Worm (Caenorhabditis elegans): ENCODE measurements around the gene abu-4.

abu-4 gene

DNA sequence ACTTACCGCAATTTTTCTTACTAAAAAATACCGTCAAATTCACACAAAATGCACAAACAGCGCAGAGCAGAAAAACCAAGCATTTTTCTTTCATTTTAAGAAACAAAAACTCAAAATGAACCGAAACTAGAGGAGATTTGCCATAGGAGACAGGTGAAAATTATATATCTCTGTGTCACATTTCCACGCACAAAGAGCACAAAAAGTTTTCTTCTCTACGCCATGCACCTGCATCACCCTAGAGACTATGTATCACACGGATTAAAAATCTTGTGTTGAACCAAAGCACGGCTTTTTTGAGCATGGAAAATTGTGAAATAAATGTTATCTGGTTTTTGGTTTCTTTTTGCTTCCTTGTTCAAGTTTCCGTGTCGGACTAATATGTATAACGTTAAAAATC, 29.1 kb downstream of the abu-4 start, which contains the start of gene irld-15:
Gene irld-15, minus strand, starts transcription at position 101 of the 400 bp plus-strand sequence.
- no peak for TF ChIP-seq lin-39 (tag; optimal IDR thresholded peaks at IDR 0.05)
- no peak for TF ChIP-seq lsy-2 (tag; optimal IDR thresholded peaks at IDR 0.05)
- TF ChIP-seq Y48G9A.11 (GFP tag; IDR thresholded peaks at IDR 0.05) = no peak
- no peak for TF ChIP-seq unc-130 (GFP tag; optimal IDR thresholded peaks at IDR 0.05)
- TF ChIP-seq T26A8.4 (GFP tag; IDR thresholded peaks at IDR 0.05) = no peak
- no peak for TF ChIP-seq zip-2 (tag; optimal IDR thresholded peaks at IDR 0.05)
- TF ChIP-seq mxl-2 (GFP tag; conservative IDR thresholded peaks at IDR 0.05) = no peak
- TF ChIP-seq spr-3 (GFP tag; optimal IDR thresholded peaks at IDR 0.05) = no peak
- no peak for TF ChIP-seq nhr-77 (tag; optimal IDR thresholded peaks at IDR 0.05)
- no peak for TF ChIP-seq daf-19 (GFP tag; conservative IDR thresholded peaks at IDR 0.05)
- no peak for TF ChIP-seq mdl-1 (tag; optimal IDR thresholded peaks at IDR 0.05)
- TF ChIP-seq pha-4 (GFP tag; IDR thresholded peaks at IDR 0.05) = no peak
- no peak for TF ChIP-seq pha-4 (tag; optimal IDR thresholded peaks at IDR 0.05)
- no peak for TF ChIP-seq aha-1 (tag)
- TF ChIP-seq F26F4.8 (GFP tag; conservative IDR thresholded peaks at IDR 0.05) = no peak
- TF ChIP-seq pqm-1 (tag; optimal IDR thresholded peaks at IDR 0.05) = no peak
- TF ChIP-seq tra-1 (GFP tag; IDR thresholded peaks at IDR 0.05) = no peak

- TF ChIP-seq fos-1 (tag; optimal IDR thresholded peaks at IDR 0.05) (no peak), ZK337.2 (GFP tag; IDR thresholded peaks at IDR 0.05) (no peak), R02D3.7 (tag; optimal IDR thresholded peaks at IDR 0.05) (no peak), aha-1 (tag) (peak; percentile 83), daf-19 (GFP tag; conservative IDR thresholded peaks at IDR 0.05) (no peak), fkh-10 (GFP tag; optimal IDR thresholded peaks at IDR 0.05) (no peak), F26F4.8 (GFP tag; conservative IDR thresholded peaks at IDR 0.05) (no peak)
These were observed 31.7 kb downstream of the abu-4 start for ce11 chrV:2306383-2306782.

DNA sequence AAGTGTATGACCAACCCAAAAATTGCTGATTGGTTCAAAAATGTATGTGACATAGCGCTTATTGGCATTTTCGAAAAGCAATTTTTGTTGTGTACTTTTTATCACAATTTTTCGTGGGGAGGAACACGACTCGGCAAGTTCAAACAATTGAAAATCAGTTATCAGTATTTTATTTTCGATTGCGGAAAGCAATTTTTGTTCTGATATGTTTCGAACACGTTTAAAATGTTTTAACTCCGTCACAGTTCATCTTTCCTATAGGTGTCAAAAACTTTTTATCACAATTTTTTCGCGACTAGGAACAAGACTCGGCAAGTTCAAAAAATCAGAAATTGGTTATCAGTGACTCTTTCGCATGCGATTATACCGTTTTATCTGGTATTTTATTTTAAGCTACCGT, 33.6 kb downstream of the abu-4 start:
- no peak for TF ChIP-seq F10B5.3 (tag; optimal IDR thresholded peaks at IDR 0.05)
- no peak for TF ChIP-seq daf-8 (GFP tag; IDR thresholded peaks at IDR 0.05)
- no peak for TF ChIP-seq nhr-111 (GFP tag; optimal IDR thresholded peaks at IDR 0.05)
- no peak for TF ChIP-seq R02D3.7 (tag; optimal IDR thresholded peaks at IDR 0.05)
- TF ChIP-seq vab-7 (GFP tag; IDR thresholded peaks at IDR 0.05) = no peak
- no peak for TF ChIP-seq dmd-8 (GFP tag; IDR thresholded peaks at IDR 0.05)
- no peak for TF ChIP-seq Y48G9A.11 (GFP tag; IDR thresholded peaks at IDR 0.05)
- no peak for TF ChIP-seq fkh-10 (GFP tag; optimal IDR thresholded peaks at IDR 0.05)
- TF ChIP-seq dve-1 (tag; optimal IDR thresholded peaks at IDR 0.05; ENCODE audit: insufficient read depth) = peak; percentile 86
- no peak for TF ChIP-seq daf-16 (GFP tag; optimal IDR thresholded peaks at IDR 0.05)
- peak; percentile 84 for TF ChIP-seq daf-16 (tag; optimal IDR thresholded peaks at IDR 0.05)
- no peak for TF ChIP-seq cey-2 (tag; optimal IDR thresholded peaks at IDR 0.05; ENCODE audit: borderline replicate concordance, insufficient read depth)
- TF ChIP-seq F49E8.2 (tag; optimal IDR thresholded peaks at IDR 0.05; ENCODE audit: borderline replicate concordance) = no peak
- TF ChIP-seq madf-9 (GFP tag; conservative IDR thresholded peaks at IDR 0.05) = no peak
- no peak for TF ChIP-seq egl-43 (GFP tag; IDR thresholded peaks at IDR 0.05)
- no peak for TF ChIP-seq zip-2 (tag; optimal IDR thresholded peaks at IDR 0.05)
- no peak for TF ChIP-seq egl-27 (tag; optimal IDR thresholded peaks at IDR 0.05)
- TF ChIP-seq lsy-2 (tag; optimal IDR thresholded peaks at IDR 0.05) = no peak
- no peak for TF ChIP-seq zfp-2 (tag; optimal IDR thresholded peaks at IDR 0.05)
- peak; percentile 94 for TF ChIP-seq pqm-1 (tag; optimal IDR thresholded peaks at IDR 0.05)
- peak in 1 of 2 experiments; percentile 22 for TF ChIP-seq unc-62 (GFP tag; optimal IDR thresholded peaks at IDR 0.05 in 1 of 2)
- TF ChIP-seq unc-62 (tag; optimal IDR thresholded peaks at IDR 0.05) = no peak
- peak; percentile 87 for TF ChIP-seq tra-1 (GFP tag; IDR thresholded peaks at IDR 0.05)
- TF ChIP-seq ceh-28 (tag; optimal IDR thresholded peaks at IDR 0.05) = no peak
- peak; percentile 99 for TF ChIP-seq dmd-6 (GFP tag; IDR thresholded peaks at IDR 0.05)
- TF ChIP-seq hlh-11 (tag; optimal IDR thresholded peaks at IDR 0.05) = peak; percentile 79
- no peak for TF ChIP-seq gei-8 (GFP tag; optimal IDR thresholded peaks at IDR 0.05)
- 0 out of 2 replicates have a peak, but pooled peaks have one; percentile 20 for TF ChIP-seq php-3 (GFP tag; IDR thresholded peaks at IDR 0.05)
- no peak for TF ChIP-seq ZK546.5 (tag; optimal IDR thresholded peaks at IDR 0.05)
- TF ChIP-seq skn-1 (tag; optimal IDR thresholded peaks at IDR 0.05) = no peak
- no peak for TF ChIP-seq mdl-1 (tag; optimal IDR thresholded peaks at IDR 0.05)
- peak; percentile 62 for TF ChIP-seq nhr-48 (tag; optimal IDR thresholded peaks at IDR 0.05)
- peak; percentile 15 for TF ChIP-seq mxl-3 (GFP tag; optimal IDR thresholded peaks at IDR 0.05)
- no peak for TF ChIP-seq ZK337.2 (GFP tag; IDR thresholded peaks at IDR 0.05)
- TF ChIP-seq lin-39 (tag; optimal IDR thresholded peaks at IDR 0.05) = no peak
- peak; percentile 81 for TF ChIP-seq nhr-28 (tag; optimal IDR thresholded peaks at IDR 0.05)
- no peak for TF ChIP-seq nhr-102 (tag; optimal IDR thresholded peaks at IDR 0.05)

All from whole organism, L4 larva.